Fruit fly (Drosophila melanogaster) whole organism, pupa: ENCODE results near the gene RhoGAP19D.

Experiments used
- CG12605 ChIP-seq: fragments of 200-800 bp; sonication (Bioruptor generic); IDR thresholded peaks from 2 replicates; pipeline ENCODE4 v1.3.6; 2022; ENCODE audit warnings: missing biosample characterization, missing genetic modification characterization
- CG15710 ChIP-seq: fragments of 200-800 bp; sonication (Bioruptor generic); optimal IDR thresholded peaks from 2 replicates; lab custom pipeline; 2018; ENCODE audit warnings: missing biosample characterization, mild to moderate bottlenecking, missing genetic modification characterization, moderate library complexity
- CG34367 ChIP-seq: fragments of 200-800 bp; sonication (Bioruptor generic); optimal IDR thresholded peaks from 2 replicates; lab custom pipeline; 2018; ENCODE audit warnings: missing biosample characterization, mild to moderate bottlenecking, missing genetic modification characterization
- CG8159 ChIP-seq: fragments of 200-800 bp; sonication (Bioruptor generic); optimal IDR thresholded peaks from 3 replicates; lab custom pipeline; 2018; ENCODE audit warnings: missing biosample characterization, mild to moderate bottlenecking, missing genetic modification characterization, moderate library complexity
- Pif1A ChIP-seq: fragments of 200-800 bp; sonication (Bioruptor generic); optimal IDR thresholded peaks from 3 replicates; lab custom pipeline; 2016; ENCODE audit warnings: missing biosample characterization, missing genetic modification characterization
- fd96Ca ChIP-seq: fragments of 200-800 bp; sonication (Bioruptor generic); IDR thresholded peaks from 3 replicates; pipeline ENCODE4 v1.3.6; 2022; ENCODE audit warnings: missing biosample characterization, missing genetic modification characterization

DNA sequence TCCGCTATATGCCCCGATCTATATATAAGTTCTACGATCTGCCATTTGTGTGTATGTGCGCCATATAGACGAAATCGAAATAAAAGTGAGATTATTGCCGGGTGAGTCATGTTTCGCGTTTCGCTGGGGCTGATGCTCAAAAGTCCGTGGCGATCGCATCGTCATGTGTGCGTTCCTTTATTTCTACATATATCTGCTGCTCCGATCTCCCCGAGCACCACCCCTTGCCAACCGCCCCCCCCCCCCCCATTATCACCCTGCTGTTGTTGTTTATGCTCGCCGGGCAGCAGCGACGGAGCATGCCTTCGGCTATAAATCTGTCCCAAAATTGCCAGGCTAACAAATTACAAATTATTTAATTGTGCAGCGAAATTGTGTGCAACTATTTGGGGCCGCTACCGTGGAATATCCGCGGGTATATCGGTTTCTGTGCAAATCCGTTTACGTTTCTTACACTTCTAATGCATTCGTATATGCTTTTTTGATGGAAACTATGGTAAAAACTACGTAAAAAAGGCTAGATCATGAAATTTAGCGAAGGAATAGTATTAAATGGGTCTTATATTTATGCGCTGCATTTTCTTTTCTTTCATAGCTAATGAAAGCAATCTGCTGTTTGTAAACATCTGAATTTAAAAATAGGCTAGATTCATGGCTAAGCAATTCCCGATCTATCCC lies 9.3 kb upstream of the RhoGAP19D start:
- TF ChIP-seq CG8159 (no peak), fd96Ca (GFP tag; lab: Robert Waterston, UW) (no peak), CG15710 (no peak), Pif1A (no peak), CG12605 (no peak), CG34367 (tag; lab: Kevin White, UChicago) (no peak)
